Fruit fly (Drosophila melanogaster) whole organism, prepupa: Measurements from ENCODE around the gene Pdk1.

Source experiments
- Blimp-1 ChIP-seq: fragments of 200-800 bp; sonication (Bioruptor generic); optimal IDR thresholded peaks from 3 replicates; lab custom pipeline; 2017; ENCODE audit warnings: missing biosample characterization, missing genetic modification characterization, mild to moderate bottlenecking, moderate library complexity, missing genetic modification reagents
- CG10631 ChIP-seq: fragments of 200-800 bp; sonication (Bioruptor generic); optimal IDR thresholded peaks from 2 replicates; lab custom pipeline; 2016; ENCODE audit warnings: missing biosample characterization, missing genetic modification characterization
- CG10669 ChIP-seq: fragments of 200-800 bp; sonication (Bioruptor generic); optimal IDR thresholded peaks from 3 replicates; lab custom pipeline; 2018; ENCODE audit warnings: missing biosample characterization, mild to moderate bottlenecking, missing genetic modification characterization, moderate library complexity
- CG11294 ChIP-seq: fragments of 200-800 bp; sonication (Bioruptor generic); IDR thresholded peaks from 2 replicates; pipeline ENCODE4 v1.3.6; 2022; ENCODE audit warnings: missing biosample characterization, missing genetic modification characterization
- CG1621 ChIP-seq: fragments of 200-800 bp; sonication (Bioruptor generic); optimal IDR thresholded peaks from 3 replicates; lab custom pipeline; 2018; ENCODE audit warnings: missing biosample characterization, mild to moderate bottlenecking, missing genetic modification characterization
- CG16779 ChIP-seq: fragments of 200-800 bp; sonication (Bioruptor generic); optimal IDR thresholded peaks from 3 replicates; lab custom pipeline; 2017; ENCODE audit warnings: missing biosample characterization, mild to moderate bottlenecking, missing genetic modification characterization
- CG3032 ChIP-seq: fragments of 200-800 bp; optimal IDR thresholded peaks from 2 replicates; lab custom pipeline; 2019; ENCODE audit warnings: missing biosample characterization, mild to moderate bottlenecking, missing genetic modification characterization, moderate library complexity
- CG31627 ChIP-seq: fragments of 200-800 bp; sonication (Bioruptor generic); optimal IDR thresholded peaks from 3 replicates; lab custom pipeline; 2016; ENCODE audit warnings: missing biosample characterization, missing genetic modification characterization
- CG32006 ChIP-seq: fragments of 200-800 bp; sonication (Bioruptor generic); optimal IDR thresholded peaks from 3 replicates; lab custom pipeline; 2017; ENCODE audit warnings: missing biosample characterization, mild to moderate bottlenecking, missing genetic modification characterization
- CG34406 ChIP-seq: fragments of 200-800 bp; sonication (Bioruptor generic); optimal IDR thresholded peaks from 3 replicates; lab custom pipeline; 2016; ENCODE audit warnings: missing biosample characterization, missing genetic modification characterization
- CG3919 ChIP-seq: fragments of 200-800 bp; sonication (Bioruptor generic); optimal IDR thresholded peaks from 3 replicates; lab custom pipeline; 2016; ENCODE audit warnings: missing biosample characterization, missing genetic modification characterization
- CG4318 ChIP-seq: fragments of 200-800 bp; sonication (Bioruptor generic); optimal IDR thresholded peaks from 3 replicates; lab custom pipeline; 2017; ENCODE audit warnings: missing biosample characterization, mild to moderate bottlenecking, missing genetic modification characterization
- CG6163 ChIP-seq: fragments of 200-800 bp; sonication (Bioruptor generic); IDR thresholded peaks from 3 replicates; pipeline ENCODE4 v1.3.6; 2022; ENCODE audit warnings: missing biosample characterization, missing genetic modification characterization
- CG6276 ChIP-seq: fragments of 200-800 bp; sonication (Bioruptor generic); optimal IDR thresholded peaks from 2 replicates; lab custom pipeline; 2017; ENCODE audit warnings: missing biosample characterization, mild to moderate bottlenecking, missing genetic modification characterization
- CG6792 ChIP-seq: fragments of 200-800 bp; sonication (Bioruptor generic); optimal IDR thresholded peaks from 3 replicates; lab custom pipeline; 2016; ENCODE audit warnings: missing biosample characterization, missing genetic modification characterization
- CG6854 ChIP-seq: fragments of 200-800 bp; sonication (Bioruptor generic); optimal IDR thresholded peaks from 2 replicates; lab custom pipeline; 2017; ENCODE audit warnings: missing biosample characterization, mild to moderate bottlenecking, missing genetic modification characterization
- CG7368 ChIP-seq: fragments of 200-800 bp; sonication (Bioruptor generic); optimal IDR thresholded peaks from 3 replicates; lab custom pipeline; 2016; ENCODE audit warnings: missing biosample characterization, missing genetic modification characterization
- CG8119 ChIP-seq: fragments of 200-800 bp; sonication (Bioruptor generic); IDR thresholded peaks from 3 replicates; pipeline ENCODE4 v1.3.6; 2022; ENCODE audit warnings: missing biosample characterization, missing genetic modification characterization
- CG8319 ChIP-seq: fragments of 200-800 bp; sonication (Bioruptor generic); optimal IDR thresholded peaks from 3 replicates; lab custom pipeline; 2016; ENCODE audit warnings: missing biosample characterization, missing genetic modification characterization
- CG8632 ChIP-seq: fragments of 200-800 bp; sonication (Bioruptor generic); optimal IDR thresholded peaks from 3 replicates; lab custom pipeline; 2016; ENCODE audit warnings: missing biosample characterization, missing genetic modification characterization
- CG9139 ChIP-seq: fragments of 200-800 bp; sonication (Bioruptor generic); optimal IDR thresholded peaks from 3 replicates; lab custom pipeline; 2017; ENCODE audit warnings: missing biosample characterization, mild to moderate bottlenecking, missing genetic modification characterization
- Eip75B ChIP-seq: fragments of 200-800 bp; sonication (Bioruptor generic); optimal IDR thresholded peaks from 3 replicates; lab custom pipeline; 2016; ENCODE audit warnings: missing biosample characterization, missing genetic modification characterization
- Eip78C ChIP-seq: fragments of 200-800 bp; sonication (Bioruptor generic); peaks from one replicate; lab custom pipeline; 2016; ENCODE audit warnings: missing biosample characterization, missing genetic modification characterization
- Ets21C ChIP-seq: fragments of 200-800 bp; sonication (Bioruptor generic); optimal IDR thresholded peaks from 3 replicates; lab custom pipeline; 2016; ENCODE audit warnings: missing biosample characterization, missing genetic modification characterization
- Ets96B ChIP-seq: fragments of 200-800 bp; optimal IDR thresholded peaks from 2 replicates; lab custom pipeline; 2019; ENCODE audit warnings: missing biosample characterization, mild to moderate bottlenecking, missing genetic modification characterization, moderate library complexity
- Gug ChIP-seq: fragments of 200-800 bp; sonication (Bioruptor generic); IDR thresholded peaks from 2 replicates; pipeline ENCODE4 v1.3.6; 2022; ENCODE audit warnings: missing biosample characterization, missing genetic modification characterization
- Hr39 ChIP-seq: fragments of 200-800 bp; sonication (Bioruptor generic); optimal IDR thresholded peaks from 2 replicates; lab custom pipeline; 2016; ENCODE audit warnings: missing biosample characterization, missing genetic modification characterization
- Hr4 ChIP-seq: fragments of 200-800 bp; sonication (Bioruptor generic); optimal IDR thresholded peaks from 3 replicates; lab custom pipeline; 2016; ENCODE audit warnings: missing biosample characterization, missing genetic modification characterization
- Smox ChIP-seq: fragments of 200-800 bp; sonication (Bioruptor generic); optimal IDR thresholded peaks from 3 replicates; lab custom pipeline; 2016; ENCODE audit warnings: missing biosample characterization, missing genetic modification characterization
- Sox102F ChIP-seq: fragments of 200-800 bp; sonication (Bioruptor generic); optimal IDR thresholded peaks from 2 replicates; lab custom pipeline; 2016; ENCODE audit warnings: missing biosample characterization, mild to moderate bottlenecking, missing genetic modification characterization
- Sox14 ChIP-seq: fragments of 200-800 bp; sonication (Bioruptor generic); optimal IDR thresholded peaks from 3 replicates; lab custom pipeline; 2016; ENCODE audit warnings: missing biosample characterization, missing genetic modification characterization
- Sox15 ChIP-seq: fragments of 200-800 bp; sonication (Bioruptor generic); optimal IDR thresholded peaks from 3 replicates; lab custom pipeline; 2016; ENCODE audit warnings: missing biosample characterization, missing genetic modification characterization
- cyc ChIP-seq: fragments of 200-800 bp; sonication (Bioruptor generic); optimal IDR thresholded peaks from 3 replicates; lab custom pipeline; 2016; ENCODE audit warnings: missing biosample characterization, missing genetic modification characterization
- dsx ChIP-seq: fragments of 200-800 bp; optimal IDR thresholded peaks from 3 replicates; lab custom pipeline; 2019; ENCODE audit warnings: missing biosample characterization, mild to moderate bottlenecking, missing genetic modification characterization, moderate library complexity; ENCODE audit not compliant: poor library complexity, severe bottlenecking
- esn ChIP-seq: fragments of 200-800 bp; sonication (Bioruptor generic); optimal IDR thresholded peaks from 2 replicates; lab custom pipeline; 2016; ENCODE audit warnings: missing biosample characterization, mild to moderate bottlenecking, missing genetic modification characterization, moderate library complexity
- fd59A ChIP-seq: fragments of 200-800 bp; sonication (Bioruptor generic); optimal IDR thresholded peaks from 2 replicates; lab custom pipeline; 2017; ENCODE audit warnings: missing biosample characterization, mild to moderate bottlenecking, missing genetic modification characterization, missing genetic modification reagents
- fd85E ChIP-seq: fragments of 200-800 bp; sonication (Bioruptor generic); optimal IDR thresholded peaks from 3 replicates; lab custom pipeline; 2016; ENCODE audit warnings: missing biosample characterization, missing genetic modification characterization
- fkh ChIP-seq: fragments of 200-800 bp; sonication (Bioruptor generic); optimal IDR thresholded peaks from 3 replicates; lab custom pipeline; 2017; ENCODE audit warnings: missing biosample characterization, mild to moderate bottlenecking, missing genetic modification characterization, moderate library complexity
- lz ChIP-seq: fragments of 200-800 bp; sonication (Bioruptor generic); optimal IDR thresholded peaks from 3 replicates; lab custom pipeline; 2016; ENCODE audit warnings: missing biosample characterization, missing genetic modification characterization
- net ChIP-seq: fragments of 200-800 bp; sonication (Bioruptor generic); optimal IDR thresholded peaks from 3 replicates; lab custom pipeline; 2016; ENCODE audit warnings: missing biosample characterization, missing genetic modification characterization
- pdm3 ChIP-seq: fragments of 200-800 bp; sonication (Bioruptor generic); optimal IDR thresholded peaks from 3 replicates; lab custom pipeline; 2016; ENCODE audit warnings: missing biosample characterization, missing genetic modification characterization
- ss ChIP-seq, 2 experiments: fragments of 200-800 bp; sonication (Bioruptor generic); optimal IDR thresholded peaks; 2 replicates in 1 of 2; 3 replicates in 1 of 2; lab custom pipeline; 2017 to 2018; ENCODE audit warnings: mild to moderate bottlenecking in 2 of 2, missing biosample characterization in 2 of 2, missing genetic modification characterization in 2 of 2, moderate library complexity in 1 of 2
- svp ChIP-seq: fragments of 200-800 bp; sonication (Bioruptor generic); peaks from one replicate; lab custom pipeline; 2016; ENCODE audit warnings: missing biosample characterization, missing genetic modification characterization
- topi ChIP-seq: fragments of 200-800 bp; sonication (Bioruptor generic); optimal IDR thresholded peaks from 3 replicates; lab custom pipeline; 2016; ENCODE audit warnings: missing biosample characterization, missing genetic modification characterization

Pdk1 gene

dm6 chr3L:165981-166788 is 36.9 kb downstream of the Pdk1 start (continued):
- peak; percentile 36 for TF ChIP-seq CG6854 (GFP tag; lab: Kevin White, UChicago)
- peak; percentile 26 for TF ChIP-seq fd59A (GFP tag; lab: Kevin White, UChicago)
- peak; percentile 67 for TF ChIP-seq CG32006 (GFP tag; lab: Kevin White, UChicago)
- no peak for TF ChIP-seq CG8632
- TF ChIP-seq CG3919 (GFP tag; lab: Kevin White, UChicago): peak; percentile 65
- no peak for TF ChIP-seq CG4318
- peak; percentile 57 for TF ChIP-seq CG10631 (GFP tag; lab: Kevin White, UChicago)
- TF ChIP-seq Blimp-1 (GFP tag; lab: Kevin White, UChicago): no peak
- TF ChIP-seq Gug (GFP tag; lab: Robert Waterston, UW): 0 out of 2 replicates have a peak, but pooled peaks have one; percentile 8
- TF ChIP-seq CG6792: peak; percentile 59
- TF ChIP-seq Ets96B (tag; lab: Kevin White, UChicago): peak; percentile 45
- peak; percentile 66 for TF ChIP-seq Hr4
- no peak for TF ChIP-seq CG16779 (tag; lab: Kevin White, UChicago)
- TF ChIP-seq CG10669 (GFP tag; lab: Kevin White, UChicago): peak; percentile 34
- TF ChIP-seq Sox14 (GFP tag; lab: Kevin White, UChicago): peak; percentile 48
- TF ChIP-seq CG1621 (tag; lab: Kevin White, UChicago): peak; percentile 3
- TF ChIP-seq ss (GFP tag; optimal IDR thresholded peaks at IDR 0.05; lab: Kevin White, UChicago): peak; percentile 20 to 59
- peak; percentile 65 for TF ChIP-seq esn (GFP tag; lab: Kevin White, UChicago)
- TF ChIP-seq dsx (GFP tag; lab: Kevin White, UChicago): peak; percentile 45
- TF ChIP-seq CG8119 (GFP tag; lab: Robert Waterston, UW): peak; percentile 54; the same call in 1 of the 3 replicates
- TF ChIP-seq CG9139 (GFP tag; lab: Kevin White, UChicago): no peak
- TF ChIP-seq Eip75B (GFP tag; lab: Kevin White, UChicago): peak; percentile 63
- peak; percentile 35 for TF ChIP-seq CG31627 (GFP tag; lab: Kevin White, UChicago)
- TF ChIP-seq pdm3 (GFP tag; lab: Kevin White, UChicago): no peak
- peak; percentile 29 for TF ChIP-seq CG3032 (tag; lab: Kevin White, UChicago)
- peak; percentile 54 for TF ChIP-seq lz
- peak; percentile 62 for TF ChIP-seq CG6276 (GFP tag; lab: Kevin White, UChicago)
- TF ChIP-seq Smox (GFP tag; lab: Kevin White, UChicago): peak; percentile 26
- TF ChIP-seq Eip78C (GFP tag; lab: Kevin White, UChicago): peak; percentile 91
- no peak for TF ChIP-seq fd85E (GFP tag; lab: Kevin White, UChicago)
- peak; percentile 30 for TF ChIP-seq Hr39 (GFP tag; lab: Kevin White, UChicago)
- TF ChIP-seq Ets21C: peak; percentile 33
- TF ChIP-seq CG8319: no peak
- TF ChIP-seq fkh (GFP tag; lab: Kevin White, UChicago): peak; percentile 64
- TF ChIP-seq Sox15 (GFP tag; lab: Kevin White, UChicago): peak; percentile 9

DNA sequence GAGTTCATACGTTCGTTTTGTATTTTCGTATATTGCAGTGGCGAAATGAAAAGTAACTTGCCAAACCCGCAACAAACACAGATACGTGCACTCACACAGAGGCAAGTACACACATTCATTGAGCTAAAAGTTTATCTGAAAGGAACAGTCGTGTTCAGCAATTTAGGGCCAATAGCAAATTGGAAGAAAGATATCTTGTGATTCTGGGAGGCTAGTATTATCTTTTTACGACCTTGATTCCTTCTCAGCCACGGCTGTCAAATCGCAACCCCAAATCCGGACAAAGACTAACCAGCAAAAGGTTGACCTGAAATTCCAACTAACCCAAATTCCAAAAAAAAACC is 37.5 kb downstream of the Pdk1 start:
- TF ChIP-seq lz (peak; percentile 35), CG1621 (tag; lab: Kevin White, UChicago) (no peak), CG6163 (GFP tag; lab: Robert Waterston, UW) (no peak), Sox14 (GFP tag; lab: Kevin White, UChicago) (no peak), topi (GFP tag; lab: Kevin White, UChicago) (no peak), CG8319 (no peak), dsx (GFP tag; lab: Kevin White, UChicago) (no peak), CG7368 (GFP tag; lab: Kevin White, UChicago) (no peak), svp (GFP tag; lab: Kevin White, UChicago) (peak; percentile 56), pdm3 (GFP tag; lab: Kevin White, UChicago) (no peak), CG32006 (GFP tag; lab: Kevin White, UChicago) (no peak), CG6792 (no peak), CG8632 (peak; percentile 4), Eip75B (GFP tag; lab: Kevin White, UChicago) (no peak), fd59A (GFP tag; lab: Kevin White, UChicago) (no peak), esn (GFP tag; lab: Kevin White, UChicago) (peak; percentile 49), fd85E (GFP tag; lab: Kevin White, UChicago) (no peak), CG4318 (no peak), CG16779 (tag; lab: Kevin White, UChicago) (no peak), Hr4 (no peak), Sox15 (GFP tag; lab: Kevin White, UChicago) (no peak), CG11294 (GFP tag; lab: Robert Waterston, UW) (no peak), CG3032 (tag; lab: Kevin White, UChicago) (no peak), cyc (peak; percentile 28), Eip78C (GFP tag; lab: Kevin White, UChicago) (no peak), CG3919 (GFP tag; lab: Kevin White, UChicago) (peak; percentile 2), Ets21C (no peak), net (no peak), Sox102F (GFP tag; lab: Kevin White, UChicago) (no peak), CG6854 (GFP tag; lab: Kevin White, UChicago) (no peak), CG34406 (GFP tag; lab: Kevin White, UChicago) (no peak), CG8119 (GFP tag; lab: Robert Waterston, UW) (0 out of 3 replicates have a peak, but pooled peaks have one; percentile 9), CG31627 (GFP tag; lab: Kevin White, UChicago) (peak; percentile 1)
